Worm (Caenorhabditis elegans): ENCODE results near the gene srh-268.
A peak's percentile ranks its signal among the peaks of the same experiment; 100 is the strongest.

ce11 chrV:7575563-7575962, 36.4 kb downstream of the srh-268 start, which contains the start of the genes snu-66 and ints-9:
- TF ChIP-seq zim-3 (tag; optimal IDR thresholded peaks at IDR 0.05): no peak
- TF ChIP-seq madf-3 (GFP tag; IDR thresholded peaks at IDR 0.05): no peak
- TF ChIP-seq tbp1 (GFP tag; optimal IDR thresholded peaks at IDR 0.05): peak; percentile 15
- no peak for TF ChIP-seq hmg-1.2 (GFP tag; IDR thresholded peaks at IDR 0.05)
